Fruit fly (Drosophila melanogaster) whole organism, embryonic: ENCODE results near the gene CG42693.

Experiments
- Atf-2 ChIP-seq: fragments of 200-800 bp; sonication (Bioruptor generic); optimal IDR thresholded peaks from 2 replicates; lab custom pipeline; 2016; ENCODE audit warnings: missing biosample characterization, missing genetic modification characterization
- CG10147 ChIP-seq: fragments of 200-800 bp; sonication (Bioruptor generic); optimal IDR thresholded peaks from 2 replicates; lab custom pipeline; 2019; ENCODE audit warnings: missing biosample characterization, mild to moderate bottlenecking, missing genetic modification characterization, moderate library complexity
- CG10321 ChIP-seq: fragments of 200-800 bp; sonication (Bioruptor generic); IDR thresholded peaks from 2 replicates; pipeline ENCODE4 v1.3.6; 2022; ENCODE audit warnings: missing biosample characterization, missing genetic modification characterization
- CG10959 ChIP-seq: fragments of 200-800 bp; sonication (Bioruptor generic); IDR thresholded peaks from 2 replicates; pipeline ENCODE4 v1.3.6; 2022; ENCODE audit warnings: missing biosample characterization, missing genetic modification characterization
- CG11398 ChIP-seq: fragments of 200-800 bp; sonication (Bioruptor generic); optimal IDR thresholded peaks from 2 replicates; lab custom pipeline; 2016; ENCODE audit warnings: missing biosample characterization, missing genetic modification characterization
- CG11560 ChIP-seq: fragments of 200-800 bp; sonication (Bioruptor generic); IDR thresholded peaks from 3 replicates; pipeline ENCODE4 v1.3.6; 2022; ENCODE audit warnings: missing biosample characterization, missing genetic modification characterization
- CG12942 ChIP-seq: fragments of 200-800 bp; sonication (Bioruptor generic); optimal IDR thresholded peaks from 3 replicates; lab custom pipeline; 2016; ENCODE audit warnings: missing biosample characterization, missing genetic modification characterization
- CG13296 ChIP-seq: fragments of 200-800 bp; sonication (Bioruptor generic); optimal IDR thresholded peaks from 3 replicates; lab custom pipeline; 2018; ENCODE audit warnings: missing biosample characterization, mild to moderate bottlenecking, missing genetic modification characterization
- CG14441 ChIP-seq: fragments of 200-800 bp; sonication (Bioruptor generic); IDR thresholded peaks from 2 replicates; pipeline ENCODE4 v1.3.6; 2022; ENCODE audit warnings: missing biosample characterization, missing genetic modification characterization
- CG18619 ChIP-seq: fragments of 200-800 bp; sonication (Bioruptor generic); optimal IDR thresholded peaks from 3 replicates; lab custom pipeline; 2017; ENCODE audit warnings: missing biosample characterization, mild to moderate bottlenecking, missing genetic modification characterization
- CG18764 ChIP-seq: fragments of 200-800 bp; sonication (Bioruptor generic); optimal IDR thresholded peaks from 3 replicates; lab custom pipeline; 2016; ENCODE audit warnings: missing biosample characterization, missing genetic modification characterization
- CG2116 ChIP-seq: fragments of 200-800 bp; sonication (Bioruptor generic); optimal IDR thresholded peaks from 3 replicates; lab custom pipeline; 2018; ENCODE audit warnings: missing biosample characterization, mild to moderate bottlenecking, missing genetic modification characterization
- CG2199 ChIP-seq: fragments of 200-800 bp; sonication (Bioruptor generic); IDR thresholded peaks from 3 replicates; pipeline ENCODE4 v1.3.6; 2022; ENCODE audit warnings: missing biosample characterization, missing genetic modification characterization
- CG31224 ChIP-seq: fragments of 200-800 bp; sonication (Bioruptor generic); IDR thresholded peaks from 2 replicates; pipeline ENCODE4 v1.3.6; 2022; ENCODE audit warnings: missing biosample characterization, missing genetic modification characterization
- CG31365 ChIP-seq: fragments of 200-800 bp; sonication (Bioruptor generic); optimal IDR thresholded peaks from 2 replicates; lab custom pipeline; 2018; ENCODE audit warnings: missing biosample characterization, mild to moderate bottlenecking, missing genetic modification characterization
- CG3726 ChIP-seq: fragments of 200-800 bp; sonication (Bioruptor generic); IDR thresholded peaks from 3 replicates; pipeline ENCODE4, ENCODE4 v1.3.6; 2022; ENCODE audit warnings: missing biosample characterization, missing genetic modification characterization
- CG4404 ChIP-seq: fragments of 200-800 bp; sonication (Bioruptor generic); IDR thresholded peaks from 2 replicates; pipeline ENCODE4 v1.3.6; 2022; ENCODE audit warnings: missing biosample characterization, missing genetic modification characterization
- CG4854 ChIP-seq: fragments of 200-800 bp; sonication (Bioruptor generic); optimal IDR thresholded peaks from 2 replicates; lab custom pipeline; 2016; ENCODE audit warnings: missing biosample characterization, missing genetic modification characterization, inconsistent platforms
- CG5953 ChIP-seq: fragments of 200-800 bp; sonication (Bioruptor generic); IDR thresholded peaks from 2 replicates; pipeline ENCODE4 v1.3.6; 2022; ENCODE audit warnings: missing biosample characterization, missing genetic modification characterization
- CG6654 ChIP-seq: fragments of 200-800 bp; sonication (Bioruptor generic); optimal IDR thresholded peaks from 2 replicates; lab custom pipeline; 2017; ENCODE audit warnings: missing biosample characterization, mild to moderate bottlenecking, missing genetic modification characterization
- CG6689 ChIP-seq: fragments of 200-800 bp; sonication (Bioruptor generic); IDR thresholded peaks from 2 replicates; pipeline ENCODE4 v1.3.6; 2022; ENCODE audit warnings: missing biosample characterization, missing genetic modification characterization
- CG9876 ChIP-seq: fragments of 200-800 bp; sonication (Bioruptor generic); optimal IDR thresholded peaks from 2 replicates; lab custom pipeline; 2016; ENCODE audit warnings: missing biosample characterization, missing genetic modification characterization
- Camta ChIP-seq: fragments of 200-800 bp; sonication (Bioruptor generic); optimal IDR thresholded peaks from 2 replicates; lab custom pipeline; 2016; ENCODE audit warnings: missing biosample characterization, missing genetic modification characterization
- CkIIα-i1 ChIP-seq: fragments of 200-800 bp; sonication (Bioruptor generic); IDR thresholded peaks from 2 replicates; pipeline ENCODE4 v1.3.6; 2022; ENCODE audit warnings: missing biosample characterization, missing genetic modification characterization
- HLHmδ ChIP-seq: fragments of 200-800 bp; sonication (Bioruptor generic); optimal IDR thresholded peaks from 2 replicates; lab custom pipeline; 2018; ENCODE audit warnings: missing biosample characterization, mild to moderate bottlenecking, missing genetic modification characterization, moderate library complexity
- Kr ChIP-seq: fragments of 200-800 bp; sonication (Bioruptor generic); optimal IDR thresholded peaks from 2 replicates; lab custom pipeline; 2017; ENCODE audit warnings: missing biosample characterization, mild to moderate bottlenecking, missing genetic modification characterization
- NC2β ChIP-seq: fragments of 200-800 bp; sonication (Bioruptor generic); optimal IDR thresholded peaks from 2 replicates; lab custom pipeline; 2016; ENCODE audit warnings: missing biosample characterization, missing genetic modification characterization
- Nf-YA ChIP-seq: fragments of 200-800 bp; sonication (Bioruptor generic); IDR thresholded peaks from 2 replicates; pipeline ENCODE4 v1.3.6; 2022; ENCODE audit warnings: missing biosample characterization, missing genetic modification characterization
- Rfx ChIP-seq: fragments of 200-800 bp; sonication (Bioruptor generic); IDR thresholded peaks from 2 replicates; pipeline ENCODE4 v1.3.6; 2022; ENCODE audit warnings: missing biosample characterization, missing genetic modification characterization
- Ssrp ChIP-seq: fragments of 200-800 bp; sonication (Bioruptor generic); optimal IDR thresholded peaks from 2 replicates; lab custom pipeline; 2018; ENCODE audit warnings: missing biosample characterization, mild to moderate bottlenecking, missing genetic modification characterization, moderate library complexity
- al ChIP-seq: fragments of 200-800 bp; sonication (Bioruptor generic); IDR thresholded peaks from 2 replicates; pipeline ENCODE4 v1.3.6; 2022; ENCODE audit warnings: missing biosample characterization, missing genetic modification characterization
- br ChIP-seq: fragments of >200 bp; optimal IDR thresholded peaks from 2 replicates; lab custom pipeline; 2017
- dm ChIP-seq: fragments of 200-800 bp; sonication (Bioruptor generic); optimal IDR thresholded peaks from 3 replicates; lab custom pipeline; 2016; ENCODE audit warnings: missing biosample characterization, missing genetic modification characterization
- dmrt11E ChIP-seq: fragments of 200-800 bp; sonication (Bioruptor generic); optimal IDR thresholded peaks from 3 replicates; lab custom pipeline; 2018; ENCODE audit warnings: missing biosample characterization, mild to moderate bottlenecking, missing genetic modification characterization, moderate library complexity
- dmrt99B ChIP-seq: fragments of 200-800 bp; sonication (Bioruptor generic); optimal IDR thresholded peaks from 2 replicates; lab custom pipeline; 2018; ENCODE audit warnings: missing biosample characterization, mild to moderate bottlenecking, missing genetic modification characterization, moderate library complexity
- hkb ChIP-seq, 2 experiments: fragments of 200-800 bp in 1 of 2; fragments of >200 bp in 1 of 2; sonication (Bioruptor generic) in 1 of 2; IDR thresholded peaks in 1 of 2; optimal IDR thresholded peaks in 1 of 2; 2 replicates each; pipeline versions ENCODE4 v1.3.6 to Lab custom; 2017 to 2022; ENCODE audit warnings: missing biosample characterization in 1 of 2, missing genetic modification characterization in 1 of 2
- ind ChIP-seq: fragments of 200-800 bp; sonication (Bioruptor generic); optimal IDR thresholded peaks from 3 replicates; lab custom pipeline; 2016; ENCODE audit warnings: missing biosample characterization, missing genetic modification characterization
- inv ChIP-seq: fragments of 200-800 bp; sonication (Bioruptor generic); IDR thresholded peaks from 2 replicates; pipeline ENCODE4 v1.3.6; 2022; ENCODE audit warnings: missing biosample characterization, missing genetic modification characterization; ENCODE audit not compliant: partially characterized antibody
- jigr1 ChIP-seq: fragments of 200-800 bp; sonication (Bioruptor generic); IDR thresholded peaks from 3 replicates; pipeline ENCODE4 v1.3.6; 2022; ENCODE audit warnings: missing biosample characterization, missing genetic modification characterization
- knrl ChIP-seq: fragments of 200-800 bp; sonication (Bioruptor generic); IDR thresholded peaks from 3 replicates; pipeline ENCODE4 v1.3.6; 2022; ENCODE audit warnings: missing biosample characterization, missing genetic modification characterization; ENCODE audit not compliant: partially characterized antibody
- sc ChIP-seq, 3 experiments: fragments of >200 bp in 2 of 3; fragments of 200-800 bp in 1 of 3; sonication (Bioruptor generic) in 1 of 3; optimal IDR thresholded peaks; 2 replicates in 2 of 3; 3 replicates in 1 of 3; lab custom pipeline; 2017; ENCODE audit warnings: mild to moderate bottlenecking in 1 of 3, missing biosample characterization in 1 of 3, missing genetic modification characterization in 1 of 3, missing genetic modification reagents in 1 of 3
- stc ChIP-seq: fragments of 200-800 bp; sonication (Bioruptor generic); IDR thresholded peaks from 2 replicates; pipeline ENCODE4 v1.3.6; 2022; ENCODE audit warnings: missing biosample characterization, missing genetic modification characterization
- sug ChIP-seq: fragments of 200-800 bp; optimal IDR thresholded peaks from 2 replicates; lab custom pipeline; 2019; ENCODE audit warnings: missing biosample characterization, mild to moderate bottlenecking, missing genetic modification characterization, moderate library complexity
- tap ChIP-seq: fragments of 200-800 bp; optimal IDR thresholded peaks from 3 replicates; lab custom pipeline; 2019; ENCODE audit warnings: missing biosample characterization, mild to moderate bottlenecking, missing genetic modification characterization, moderate library complexity
- tio ChIP-seq: fragments of 200-800 bp; sonication (Bioruptor generic); optimal IDR thresholded peaks from 2 replicates; lab custom pipeline; 2017; ENCODE audit warnings: missing biosample characterization, missing genetic modification characterization, inconsistent platforms
- toy ChIP-seq: fragments of 200-800 bp; sonication (Bioruptor generic); IDR thresholded peaks from 2 replicates; pipeline ENCODE4 v1.3.6; 2022; ENCODE audit warnings: missing biosample characterization, missing genetic modification characterization
- vvl ChIP-seq: fragments of 200-800 bp; sonication (Bioruptor generic); IDR thresholded peaks from 2 replicates; pipeline ENCODE4 v1.3.6; 2022; ENCODE audit warnings: missing biosample characterization, missing genetic modification characterization
- wdn ChIP-seq: fragments of 200-800 bp; sonication (Bioruptor generic); IDR thresholded peaks from 2 replicates; pipeline ENCODE4 v1.3.6; 2022; ENCODE audit warnings: missing biosample characterization, missing genetic modification characterization
- zen2 ChIP-seq: fragments of 200-800 bp; sonication (Bioruptor generic); IDR thresholded peaks from 3 replicates; pipeline ENCODE4 v1.3.6; 2022; ENCODE audit warnings: missing biosample characterization, missing genetic modification characterization; ENCODE audit not compliant: partially characterized antibody

Gene CG42693

DNA sequence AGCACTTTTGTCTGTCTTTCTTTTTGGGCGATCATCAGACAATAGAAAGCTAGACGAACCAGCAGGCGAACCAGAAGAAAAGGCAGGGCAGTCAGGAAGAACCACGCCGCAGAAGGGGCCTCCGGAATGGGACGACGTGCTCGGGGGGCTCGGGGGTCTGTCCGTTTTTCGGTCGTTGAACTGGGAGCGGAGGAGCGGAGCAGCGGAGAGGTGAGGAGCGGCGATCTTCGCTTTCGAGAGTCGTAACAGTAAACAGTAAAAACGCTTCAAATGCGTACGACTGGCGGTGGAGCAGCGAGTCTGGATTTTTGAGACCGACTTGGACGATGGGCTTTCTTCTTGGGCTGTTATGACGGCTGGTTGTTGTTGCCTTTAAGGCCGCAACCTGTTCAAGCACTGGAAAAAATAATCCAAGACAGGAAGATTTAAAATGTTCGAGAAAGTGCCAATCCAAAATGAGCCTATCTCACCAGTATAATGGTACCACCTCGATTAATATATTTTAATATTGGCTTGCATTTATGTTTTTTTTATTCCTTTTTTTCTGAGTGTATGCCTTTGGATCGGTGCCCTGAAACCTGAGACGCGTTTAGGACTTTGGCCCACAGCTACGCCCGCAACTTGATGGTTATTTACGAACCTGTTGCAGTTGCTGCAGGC lies 21.3 kb downstream of the CG42693 start (continued):
- peak; percentile 53 for TF ChIP-seq Kr (GFP tag; lab: Kevin White, UChicago)
- TF ChIP-seq CG31365 (tag; lab: Kevin White, UChicago) = peak; percentile 62
- TF ChIP-seq CG9876 = peak; percentile 58
- TF ChIP-seq Rfx = no peak
- peak; percentile 87 for TF ChIP-seq tap (tag; lab: Kevin White, UChicago)
- no peak for TF ChIP-seq inv (GFP tag; lab: Robert Waterston, UW)
- TF ChIP-seq al = no peak
- no peak for TF ChIP-seq sc (optimal IDR thresholded peaks at IDR 0.05; lab: Kevin White, UChicago)
- peak; percentile 95 for TF ChIP-seq sc (GFP tag; optimal IDR thresholded peaks at IDR 0.05; lab: Kevin White, UChicago)
- peak; percentile 62 for TF ChIP-seq CG10147 (GFP tag; lab: Kevin White, UChicago)
- peak; percentile 54 for TF ChIP-seq CG14441 (GFP tag; lab: Robert Waterston, UW)
- peak; percentile 67 for TF ChIP-seq dm (GFP tag; lab: Kevin White, UChicago)
- no peak for TF ChIP-seq HLHmδ (GFP tag; lab: Kevin White, UChicago)
- peak; percentile 81 for TF ChIP-seq CG18619 (GFP tag; lab: Kevin White, UChicago)
- peak; percentile 86 for TF ChIP-seq CG6689
- TF ChIP-seq CG3726 (GFP tag; lab: Robert Waterston, UW) = peak; percentile 70; the same call in 2 of the 3 replicates
- TF ChIP-seq toy (GFP tag; lab: Robert Waterston, UW) = no peak
- TF ChIP-seq dmrt11E = peak; percentile 98
- peak; percentile 76 for TF ChIP-seq CG4404
- TF ChIP-seq CG18764 (GFP tag; lab: Kevin White, UChicago) = peak; percentile 82
- no peak for TF ChIP-seq zen2 (GFP tag; lab: Robert Waterston, UW)
- peak; percentile 55; the same call in 1 of the 3 replicates for TF ChIP-seq jigr1 (GFP tag; lab: Robert Waterston, UW)
- peak; percentile 94 for TF ChIP-seq NC2β (GFP tag; lab: Kevin White, UChicago)
- TF ChIP-seq Atf-2 (GFP tag; lab: Kevin White, UChicago) = peak; percentile 84
- peak; percentile 69 for TF ChIP-seq stc (GFP tag; lab: Robert Waterston, UW)
- TF ChIP-seq CG10321 = no peak
- TF ChIP-seq CG12942 (GFP tag; lab: Kevin White, UChicago) = peak; percentile 84
- TF ChIP-seq Camta (GFP tag; lab: Kevin White, UChicago) = peak; percentile 89
- peak; percentile 82 for TF ChIP-seq Nf-YA (GFP tag; lab: Robert Waterston, UW)
- peak; percentile 91 for TF ChIP-seq vvl (GFP tag; lab: Robert Waterston, UW)
- no peak for TF ChIP-seq br (lab: Kevin White, UChicago)
- TF ChIP-seq Ssrp (tag; lab: Kevin White, UChicago) = peak; percentile 94
- peak; percentile 82 for TF ChIP-seq tio (GFP tag; lab: Kevin White, UChicago)
- TF ChIP-seq CG10959 = peak; percentile 92
- TF ChIP-seq CG6654 = peak; percentile 82
- TF ChIP-seq knrl (GFP tag; lab: Robert Waterston, UW) = no peak
- peak; percentile 84 for TF ChIP-seq CG11398 (GFP tag; lab: Kevin White, UChicago)
- TF ChIP-seq CkIIα-i1 = no peak
- peak; percentile 87 for TF ChIP-seq dmrt99B (tag; lab: Kevin White, UChicago)
- TF ChIP-seq CG11560 = no peak
- TF ChIP-seq wdn = 0 out of 2 replicates have a peak, but pooled peaks have one; percentile 24
- peak; percentile 27 for TF ChIP-seq CG13296 (GFP tag; lab: Kevin White, UChicago)
- peak; percentile 13 for TF ChIP-seq sug (tag; lab: Kevin White, UChicago)
- no peak for TF ChIP-seq hkb (optimal IDR thresholded peaks at IDR 0.05; lab: Kevin White, UChicago)
- peak; percentile 78 for TF ChIP-seq hkb (GFP tag; IDR thresholded peaks at IDR 0.05; lab: Robert Waterston, UW)
- TF ChIP-seq ind (GFP tag; lab: Kevin White, UChicago) = peak; percentile 83
- no peak for TF ChIP-seq CG31224 (GFP tag; lab: Robert Waterston, UW)
- peak; percentile 58 for TF ChIP-seq CG2116 (GFP tag; lab: Kevin White, UChicago)
- peak; percentile 68 for TF ChIP-seq CG4854 (GFP tag; lab: Kevin White, UChicago)
- TF ChIP-seq CG5953 (GFP tag; lab: Robert Waterston, UW) = peak; percentile 74
- peak; percentile 82; the same call in 2 of the 3 replicates for TF ChIP-seq CG2199 (GFP tag; lab: Robert Waterston, UW)
